Worm (Caenorhabditis elegans) whole organism, L4 larva: ENCODE data around the gene F48F5.6.
A peak's percentile ranks its signal among the peaks of the same experiment; 100 is the strongest.

Source experiments
- F44E2.7 ChIP-seq: fragments of 200-800 bp; sonication (Bioruptor generic); IDR thresholded peaks from 2 replicates; pipeline ENCODE4 v2.1.2; 2022; ENCODE audit warnings: missing genetic modification characterization, missing compliant biosample characterization
- R02D3.7 ChIP-seq: fragments of 150-350 bp; sonication (generic microtip); optimal IDR thresholded peaks from 3 replicates; lab custom pipeline; 2014; ENCODE audit warnings: missing biosample characterization, missing genetic modification characterization
- T20F7.1 ChIP-seq: fragments of 200-800 bp; sonication (Bioruptor generic); optimal IDR thresholded peaks from 2 replicates; lab custom pipeline; 2018; ENCODE audit warnings: mild to moderate bottlenecking, missing genetic modification characterization, missing compliant biosample characterization
- Y105C5A.15 ChIP-seq: fragments of 200-800 bp; sonication (Bioruptor generic); IDR thresholded peaks from 2 replicates; pipeline ENCODE4 v1.3.6; 2022; ENCODE audit warnings: missing genetic modification characterization, missing compliant biosample characterization
- Y48G9A.11 ChIP-seq: fragments of 200-800 bp; sonication (Bioruptor generic); IDR thresholded peaks from 2 replicates; pipeline ENCODE4 v1.3.6; 2022; ENCODE audit warnings: missing genetic modification reagents, missing genetic modification characterization, missing compliant biosample characterization
- Y5F2A.4 ChIP-seq: fragments of 200-800 bp; sonication (Bioruptor generic); optimal IDR thresholded peaks from 2 replicates; lab custom pipeline; 2018; ENCODE audit warnings: mild to moderate bottlenecking, missing genetic modification characterization, missing compliant biosample characterization
- Y75B8A.6 ChIP-seq: fragments of 200-800 bp; sonication (Bioruptor generic); IDR thresholded peaks from 2 replicates; pipeline ENCODE4 v1.3.6; 2022; ENCODE audit warnings: missing genetic modification reagents, missing genetic modification characterization, missing compliant biosample characterization
- ama-1 ChIP-seq: fragments of 150-350 bp; optimal IDR thresholded peaks from 2 replicates; lab custom pipeline; 2014; ENCODE audit warnings: inconsistent platforms, mixed read lengths
- arid-1 ChIP-seq: fragments of 200-800 bp; sonication (Bioruptor generic); conservative IDR thresholded peaks from 2 replicates; pipeline ENCODE4 v1.3.6; 2022; ENCODE audit warnings: missing genetic modification reagents, missing genetic modification characterization, missing compliant biosample characterization
- ceh-20 ChIP-seq: fragments of 200-800 bp; sonication (Bioruptor generic); IDR thresholded peaks from 2 replicates; pipeline ENCODE4 v1.3.6; 2022; ENCODE audit warnings: missing genetic modification reagents, missing genetic modification characterization, missing compliant biosample characterization
- ceh-44 ChIP-seq: fragments of 200-800 bp; sonication (Bioruptor generic); IDR thresholded peaks from 2 replicates; pipeline ENCODE4 v1.3.6; 2022; ENCODE audit warnings: missing genetic modification reagents, missing genetic modification characterization, missing compliant biosample characterization
- cey-2 ChIP-seq: sonication (generic microtip); optimal IDR thresholded peaks from 3 replicates; lab custom pipeline; 2017; ENCODE audit warnings: missing genetic modification characterization, mild to moderate bottlenecking, missing compliant biosample characterization, antibody characterized with exemption, borderline replicate concordance; ENCODE audit not compliant: insufficient read depth
- ctbp-1 ChIP-seq: fragments of 200-800 bp; sonication (Bioruptor generic); IDR thresholded peaks from 2 replicates; pipeline ENCODE4 v1.3.6; 2022; ENCODE audit warnings: missing genetic modification reagents, missing genetic modification characterization, missing compliant biosample characterization
- daf-19 ChIP-seq: fragments of 200-800 bp; sonication (Bioruptor generic); conservative IDR thresholded peaks from 2 replicates; pipeline ENCODE4 v1.3.6; 2022; ENCODE audit warnings: missing genetic modification characterization, missing compliant biosample characterization
- dmd-6 ChIP-seq: fragments of 200-800 bp; sonication (Bioruptor generic); IDR thresholded peaks from 2 replicates; pipeline ENCODE4 v1.3.6; 2022; ENCODE audit warnings: missing genetic modification reagents, missing genetic modification characterization, missing compliant biosample characterization
- dmd-8 ChIP-seq: fragments of 200-800 bp; sonication (Bioruptor generic); IDR thresholded peaks from 2 replicates; pipeline ENCODE4 v1.3.6; 2022; ENCODE audit warnings: missing genetic modification characterization, missing compliant biosample characterization
- dpl-1 ChIP-seq: fragments of 150-350 bp; optimal IDR thresholded peaks from 2 replicates; lab custom pipeline; 2014; ENCODE audit warnings: missing biosample characterization, missing genetic modification reagents, missing genetic modification characterization
- duxl-1 ChIP-seq: sonication (generic microtip); optimal IDR thresholded peaks from 2 replicates; lab custom pipeline; 2016; ENCODE audit warnings: mild to moderate bottlenecking, missing genetic modification characterization, moderate library complexity, missing compliant biosample characterization; ENCODE audit not compliant: poor library complexity
- dve-1 ChIP-seq: sonication (generic microtip); optimal IDR thresholded peaks from 2 replicates; lab custom pipeline; 2017; ENCODE audit warnings: antibody characterized with exemption, mild to moderate bottlenecking, missing genetic modification characterization, missing compliant biosample characterization; ENCODE audit not compliant: insufficient read depth
- egl-43 ChIP-seq: fragments of 200-800 bp; sonication (Bioruptor generic); IDR thresholded peaks from 2 replicates; pipeline ENCODE4 v1.3.6; 2022; ENCODE audit warnings: missing genetic modification reagents, missing genetic modification characterization, missing compliant biosample characterization
- fos-1 ChIP-seq: fragments of 150-350 bp; optimal IDR thresholded peaks from 2 replicates; lab custom pipeline; 2014; ENCODE audit warnings: missing biosample characterization, missing genetic modification characterization
- gei-8 ChIP-seq: fragments of 200-800 bp; sonication (Bioruptor generic); optimal IDR thresholded peaks from 2 replicates; lab custom pipeline; 2018; ENCODE audit warnings: mild to moderate bottlenecking, missing genetic modification characterization, missing compliant biosample characterization
- hif-1 ChIP-seq, 2 experiments: sonication (generic microtip); optimal IDR thresholded peaks; 2 replicates each; lab custom pipeline; 2016 to 2017; ENCODE audit warnings: missing compliant biosample characterization in 2 of 2, missing genetic modification characterization in 2 of 2, missing genetic modification reagents in 2 of 2, missing genotype in 2 of 2, mild to moderate bottlenecking in 1 of 2
- hlh-30 ChIP-seq: sonication (generic microtip); optimal IDR thresholded peaks from 2 replicates; lab custom pipeline; 2017; ENCODE audit warnings: antibody characterized with exemption, mild to moderate bottlenecking, missing genetic modification characterization, missing compliant biosample characterization; ENCODE audit not compliant: insufficient read depth
- lin-38 ChIP-seq: fragments of 200-800 bp; sonication (Bioruptor generic); IDR thresholded peaks from 2 replicates; pipeline ENCODE4 v1.3.6; 2022; ENCODE audit warnings: missing genetic modification reagents, missing genetic modification characterization, missing compliant biosample characterization
- lin-39 ChIP-seq: fragments of 150-350 bp; optimal IDR thresholded peaks from 2 replicates; lab custom pipeline; 2014; ENCODE audit warnings: missing biosample characterization, missing genetic modification reagents, missing genetic modification characterization
- lsy-2 ChIP-seq, 2 experiments: fragments of 150-350 bp in 1 of 2; sonication (generic microtip) in 1 of 2; optimal IDR thresholded peaks; 2 replicates each; lab custom pipeline; 2014 to 2017; ENCODE audit warnings: missing biosample characterization in 2 of 2, missing genetic modification characterization in 2 of 2
- madf-5 ChIP-seq, 2 experiments: fragments of 200-800 bp; sonication (Bioruptor generic); IDR thresholded peaks; 2 replicates each; pipeline ENCODE4 v1.3.6; 2022; ENCODE audit warnings: missing compliant biosample characterization in 2 of 2, missing genetic modification characterization in 2 of 2
- mdl-1 ChIP-seq, 2 experiments: fragments of 150-350 bp in 1 of 2; sonication (generic microtip) in 1 of 2; optimal IDR thresholded peaks; 2 replicates each; lab custom pipeline; 2014 to 2017; ENCODE audit warnings: missing biosample characterization in 2 of 2, missing genetic modification characterization in 2 of 2
- mdt-29 ChIP-seq: fragments of 200-800 bp; sonication (Bioruptor generic); IDR thresholded peaks from 2 replicates; pipeline ENCODE4 v1.3.6; 2022; ENCODE audit warnings: missing genetic modification reagents, missing genetic modification characterization, missing compliant biosample characterization
- mep-1 ChIP-seq: fragments of 150-350 bp; sonication (generic microtip); optimal IDR thresholded peaks from 3 replicates; lab custom pipeline; 2014; ENCODE audit warnings: missing biosample characterization, missing genetic modification characterization
- nhr-111 ChIP-seq: fragments of 200-800 bp; sonication (Bioruptor generic); optimal IDR thresholded peaks from 2 replicates; lab custom pipeline; 2018; ENCODE audit warnings: mild to moderate bottlenecking, missing genetic modification characterization, missing compliant biosample characterization
- nhr-41 ChIP-seq: fragments of 200-800 bp; sonication (Bioruptor generic); IDR thresholded peaks from 2 replicates; pipeline ENCODE4 v1.3.6; 2022; ENCODE audit warnings: missing genetic modification reagents, missing genetic modification characterization, missing compliant biosample characterization
- nhr-6 ChIP-seq: fragments of 150-350 bp; optimal IDR thresholded peaks from 2 replicates; lab custom pipeline; 2014; ENCODE audit warnings: missing biosample characterization, missing genetic modification characterization
- nhr-77 ChIP-seq: fragments of 150-350 bp; optimal IDR thresholded peaks from 2 replicates; lab custom pipeline; 2014; ENCODE audit warnings: missing biosample characterization, missing genetic modification characterization
- php-3 ChIP-seq: fragments of 200-800 bp; sonication (Bioruptor generic); IDR thresholded peaks from 2 replicates; pipeline ENCODE4 v1.3.6; 2022; ENCODE audit warnings: missing genetic modification reagents, missing genetic modification characterization, missing compliant biosample characterization
- pqm-1 ChIP-seq: sonication (generic microtip); optimal IDR thresholded peaks from 2 replicates; lab custom pipeline; 2017; ENCODE audit warnings: missing biosample characterization, missing genetic modification characterization
- rbr-2 ChIP-seq: sonication (generic microtip); optimal IDR thresholded peaks from 2 replicates; lab custom pipeline; 2016; ENCODE audit warnings: missing genotype, missing genetic modification characterization, missing compliant biosample characterization
- snpc-4 ChIP-seq: fragments of 150-350 bp; optimal IDR thresholded peaks from 2 replicates; lab custom pipeline; 2014; ENCODE audit warnings: missing biosample characterization, missing genetic modification characterization
- tra-1 ChIP-seq: fragments of 200-800 bp; sonication (Bioruptor generic); IDR thresholded peaks from 2 replicates; pipeline ENCODE4 v1.3.6; 2022; ENCODE audit warnings: missing genetic modification reagents, missing genetic modification characterization, missing compliant biosample characterization
- unc-130 ChIP-seq: sonication (generic microtip); optimal IDR thresholded peaks from 2 replicates; lab custom pipeline; 2016; ENCODE audit warnings: missing genetic modification reagents, missing genetic modification characterization, missing compliant biosample characterization
- unc-62 ChIP-seq, 3 experiments: fragments of 150-350 bp in 1 of 3; sonication (generic microtip); optimal IDR thresholded peaks in 2 of 3; peaks in 1 of 3; 1 replicate in 1 of 3; 2 replicates in 2 of 3; lab custom pipeline; 2014 to 2017; ENCODE audit warnings: missing biosample characterization in 3 of 3, missing genetic modification characterization in 3 of 3, missing genetic modification reagents in 3 of 3, missing genotype in 1 of 3
- zip-11 ChIP-seq: fragments of 200-800 bp; sonication (Bioruptor generic); IDR thresholded peaks from 2 replicates; pipeline ENCODE4 v1.3.6; 2022; ENCODE audit warnings: missing genetic modification characterization, missing compliant biosample characterization

Gene F48F5.6

DNA sequence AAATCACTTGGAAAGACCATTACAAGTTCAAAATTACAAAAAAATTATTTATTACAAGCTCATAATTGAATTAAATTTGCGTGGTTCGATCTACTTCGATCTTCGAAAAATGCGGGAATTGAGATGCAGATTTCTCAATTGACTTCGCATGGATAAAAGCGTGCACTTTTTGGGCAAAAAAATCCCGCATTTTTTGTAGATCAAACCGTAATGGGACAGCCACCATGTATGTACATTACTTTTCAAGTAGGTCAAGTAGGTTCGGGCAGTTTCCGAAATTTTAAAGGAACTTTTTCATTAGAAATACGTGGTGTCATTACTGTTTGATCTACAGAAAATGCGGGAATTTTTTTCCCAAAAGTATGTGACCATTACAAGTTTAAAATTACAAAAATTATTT, 44.6 kb upstream of the F48F5.6 start (continued):
- no peak for TF ChIP-seq snpc-4 (tag; lab: Kevin White, UChicago)
- TF ChIP-seq daf-19 = no peak
- TF ChIP-seq unc-130 = no peak
- TF ChIP-seq pqm-1 (tag; lab: Kevin White, UChicago) = peak; percentile 30
- TF ChIP-seq F44E2.7 (GFP tag; lab: Robert Waterston, UW) = peak; percentile 57; the same call in 1 of the 2 replicates
- TF ChIP-seq nhr-111 (GFP tag; lab: Kevin White, UChicago) = no peak
- TF ChIP-seq gei-8 = peak; percentile 70
- no peak for TF ChIP-seq madf-5 (GFP tag; IDR thresholded peaks at IDR 0.05; lab: Robert Waterston, UW)
- TF ChIP-seq lsy-2 (tag; optimal IDR thresholded peaks at IDR 0.05; lab: Kevin White, UChicago) = no peak
- TF ChIP-seq fos-1 (tag; lab: Kevin White, UChicago) = no peak
- TF ChIP-seq arid-1 (GFP tag; lab: Robert Waterston, UW) = peak; percentile 41; the same call in 1 of the 2 replicates
- TF ChIP-seq T20F7.1 (GFP tag; lab: Kevin White, UChicago) = peak; percentile 40
- no peak for TF ChIP-seq nhr-77
- TF ChIP-seq zip-11 (GFP tag; lab: Robert Waterston, UW) = no peak
- no peak for TF ChIP-seq egl-43
- no peak for TF ChIP-seq hif-1 (tag; optimal IDR thresholded peaks at IDR 0.05; lab: Kevin White, UChicago)
- 0 out of 2 replicates have a peak, but pooled peaks have one; percentile 45 for TF ChIP-seq ceh-20
- no peak for TF ChIP-seq rbr-2 (tag; lab: Kevin White, UChicago)
- TF ChIP-seq Y75B8A.6 = peak; percentile 30; the same call in 1 of the 2 replicates
- TF ChIP-seq php-3 (GFP tag; lab: Robert Waterston, UW) = no peak
- TF ChIP-seq tra-1 (GFP tag; lab: Robert Waterston, UW) = peak; percentile 25; the same call in 1 of the 2 replicates
- no peak for TF ChIP-seq ctbp-1 (GFP tag; lab: Robert Waterston, UW)
- no peak for TF ChIP-seq ama-1 (lab: Kevin White, UChicago)

DNA sequence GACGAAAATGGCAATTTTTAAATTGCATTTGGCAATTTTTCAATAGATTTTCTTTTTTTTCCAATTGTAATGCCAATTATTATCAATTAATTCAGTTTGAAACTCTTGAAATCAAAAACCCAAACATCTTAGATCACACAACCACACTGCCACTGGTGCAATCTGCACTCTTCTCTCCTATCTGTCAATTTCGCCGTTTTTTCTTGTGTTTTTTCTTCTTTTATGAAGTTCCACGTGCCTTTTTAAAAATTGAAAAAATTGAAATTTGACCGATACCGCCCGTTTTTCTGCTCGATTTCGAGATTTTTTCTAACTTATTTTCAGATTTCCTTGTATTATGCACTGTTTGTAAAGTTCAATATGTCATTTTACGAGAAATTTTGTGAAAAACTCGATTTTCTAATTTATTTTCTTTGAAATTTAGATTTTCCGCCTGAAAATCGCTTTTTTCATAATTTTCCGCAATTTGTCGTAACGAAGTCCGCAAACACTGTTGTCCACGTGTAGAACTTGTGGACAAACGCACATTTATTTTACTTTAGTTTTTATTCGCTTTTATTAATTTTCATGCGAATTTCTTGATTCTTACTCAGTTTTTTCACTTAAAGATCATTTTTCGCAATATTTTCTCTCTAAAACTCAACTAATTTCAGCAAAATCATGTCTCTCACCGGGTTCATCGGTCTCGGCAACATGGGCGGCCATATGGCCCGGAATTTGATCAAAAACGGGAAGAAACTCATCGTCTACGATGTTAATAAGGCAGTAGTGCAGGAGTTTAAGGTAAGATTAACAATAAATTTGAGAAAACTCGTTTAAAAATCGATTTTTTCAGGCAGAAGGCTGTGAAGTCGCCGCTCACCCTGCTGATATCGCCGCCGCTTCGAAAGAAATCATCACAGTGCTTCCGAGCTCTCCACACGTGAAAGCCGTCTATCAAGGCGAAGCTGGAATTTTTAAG, 40.6 kb upstream of the F48F5.6 start, which contains the start of gene B0250.5:
B0250.5 (plus strand) TSS at position 654 of the 961 bp plus-strand sequence.
- TF ChIP-seq Y105C5A.15 (no peak), nhr-111 (GFP tag; lab: Kevin White, UChicago) (no peak), Y5F2A.4 (GFP tag; lab: Kevin White, UChicago) (no peak), ama-1 (lab: Kevin White, UChicago) (no peak), daf-19 (no peak), tra-1 (GFP tag; lab: Robert Waterston, UW) (no peak), duxl-1 (tag; lab: Kevin White, UChicago) (peak; percentile 3), cey-2 (tag; lab: Kevin White, UChicago) (no peak), lin-39 (tag; lab: Kevin White, UChicago) (no peak), hif-1 (tag; optimal IDR thresholded peaks at IDR 0.05; lab: Kevin White, UChicago) (peak in 1 of 2 experiments; percentile 35), mep-1 (tag; lab: Kevin White, UChicago) (peak; percentile 17), mdl-1 (tag; optimal IDR thresholded peaks at IDR 0.05; lab: Kevin White, UChicago) (peak in 1 of 2 experiments; percentile 36), arid-1 (GFP tag; lab: Robert Waterston, UW) (no peak), lin-38 (peak; percentile 21; the same call in 1 of the 2 replicates), hlh-30 (tag; lab: Kevin White, UChicago) (peak; percentile 35), nhr-6 (tag; lab: Kevin White, UChicago) (no peak), F44E2.7 (GFP tag; lab: Robert Waterston, UW) (0 out of 2 replicates have a peak, but pooled peaks have one; percentile 65), mdt-29 (GFP tag; lab: Robert Waterston, UW) (no peak), unc-62 (GFP tag; optimal IDR thresholded peaks at IDR 0.05 in 1 of 2; lab: Kevin White, UChicago) (no peak), unc-62 (tag; optimal IDR thresholded peaks at IDR 0.05; lab: Kevin White, UChicago) (no peak), ceh-44 (GFP tag; lab: Robert Waterston, UW) (no peak), R02D3.7 (tag; lab: Kevin White, UChicago) (no peak), dpl-1 (GFP tag; lab: Kevin White, UChicago) (peak; percentile 65), lsy-2 (tag; optimal IDR thresholded peaks at IDR 0.05; lab: Kevin White, UChicago) (peak in 1 of 2 experiments; percentile 54), fos-1 (tag; lab: Kevin White, UChicago) (no peak), Y48G9A.11 (no peak), dve-1 (tag; lab: Kevin White, UChicago) (peak; percentile 45), madf-5 (GFP tag; IDR thresholded peaks at IDR 0.05; lab: Robert Waterston, UW) (no peak), dmd-8 (no peak), dmd-6 (GFP tag; lab: Robert Waterston, UW) (peak; percentile 34; the same call in 1 of the 2 replicates), nhr-41 (no peak)
